Worm (Caenorhabditis elegans) whole organism, early embryonic: Measurements from ENCODE around the gene spe-51.

ENCODE experiments used
- B0310.2 ChIP-seq: sonication (generic microtip); optimal IDR thresholded peaks from 2 replicates; lab custom pipeline; 2016; ENCODE audit warnings: mild to moderate bottlenecking, missing genetic modification characterization, missing compliant biosample characterization
- F13C5.2 ChIP-seq: sonication (generic microtip); optimal IDR thresholded peaks from 2 replicates; lab custom pipeline; 2017; ENCODE audit warnings: mild to moderate bottlenecking, missing genetic modification characterization, inconsistent platforms, missing compliant biosample characterization
- aly-1 ChIP-seq: sonication (generic microtip); optimal IDR thresholded peaks from 2 replicates; lab custom pipeline; 2016; ENCODE audit warnings: missing genetic modification characterization, missing compliant biosample characterization
- ama-1 ChIP-seq: fragments of 150-350 bp; optimal IDR thresholded peaks from 2 replicates; lab custom pipeline; 2014
- ceh-13 ChIP-seq: fragments of 200-800 bp; sonication (Bioruptor generic); optimal IDR thresholded peaks from 2 replicates; lab custom pipeline; 2018; ENCODE audit warnings: mild to moderate bottlenecking, missing genetic modification characterization, missing compliant biosample characterization
- ceh-36 ChIP-seq: sonication (generic microtip); optimal IDR thresholded peaks from 2 replicates; lab custom pipeline; 2016; ENCODE audit warnings: missing genetic modification characterization, inconsistent platforms, missing compliant biosample characterization
- ets-7 ChIP-seq: sonication (generic microtip); optimal IDR thresholded peaks from 2 replicates; lab custom pipeline; 2016; ENCODE audit warnings: missing genotype, missing genetic modification characterization, missing compliant biosample characterization
- flt-1 ChIP-seq: fragments of 200-800 bp; sonication (Bioruptor generic); IDR thresholded peaks from 2 replicates; pipeline ENCODE4 v1.3.6; 2022; ENCODE audit warnings: missing genetic modification characterization, missing compliant biosample characterization
- hmbx-1 ChIP-seq: sonication (generic microtip); optimal IDR thresholded peaks from 2 replicates; lab custom pipeline; 2016; ENCODE audit warnings: mild to moderate bottlenecking, missing genetic modification characterization, missing compliant biosample characterization
- hmg-4 ChIP-seq: fragments of 200-800 bp; sonication (Bioruptor generic); optimal IDR thresholded peaks from 2 replicates; lab custom pipeline; 2018; ENCODE audit warnings: mild to moderate bottlenecking, missing genetic modification characterization, missing compliant biosample characterization
- hnd-1 ChIP-seq: sonication (generic microtip); optimal IDR thresholded peaks from 2 replicates; lab custom pipeline; 2016; ENCODE audit warnings: missing genetic modification characterization, missing compliant biosample characterization
- pes-1 ChIP-seq: fragments of 200-800 bp; sonication (Bioruptor generic); IDR thresholded peaks from 2 replicates; pipeline ENCODE4 v1.3.6; 2022; ENCODE audit warnings: missing genetic modification reagents, missing genetic modification characterization, missing compliant biosample characterization
- scrt-1 ChIP-seq: fragments of 200-800 bp; sonication (Bioruptor generic); IDR thresholded peaks from 2 replicates; pipeline ENCODE4 v1.3.6; 2022; ENCODE audit warnings: missing genetic modification characterization, missing compliant biosample characterization
- sea-1 ChIP-seq: fragments of 200-800 bp; sonication (Bioruptor generic); conservative IDR thresholded peaks from 2 replicates; pipeline ENCODE4 v1.3.6; 2022; ENCODE audit warnings: missing genetic modification characterization, missing compliant biosample characterization
- tbx-11 ChIP-seq: fragments of 200-800 bp; sonication (Bioruptor generic); IDR thresholded peaks from 2 replicates; pipeline ENCODE4 v1.3.6; 2022; ENCODE audit warnings: missing genetic modification characterization, missing compliant biosample characterization
- tbx-37 ChIP-seq: fragments of 200-800 bp; sonication (Bioruptor generic); conservative IDR thresholded peaks from 2 replicates; pipeline ENCODE4 v1.3.6; 2022; ENCODE audit warnings: missing genetic modification reagents, missing genetic modification characterization, missing compliant biosample characterization
- tra-4 ChIP-seq: sonication (generic microtip); optimal IDR thresholded peaks from 2 replicates; lab custom pipeline; 2017; ENCODE audit warnings: missing genetic modification characterization, missing compliant biosample characterization

Gene spe-51

DNA sequence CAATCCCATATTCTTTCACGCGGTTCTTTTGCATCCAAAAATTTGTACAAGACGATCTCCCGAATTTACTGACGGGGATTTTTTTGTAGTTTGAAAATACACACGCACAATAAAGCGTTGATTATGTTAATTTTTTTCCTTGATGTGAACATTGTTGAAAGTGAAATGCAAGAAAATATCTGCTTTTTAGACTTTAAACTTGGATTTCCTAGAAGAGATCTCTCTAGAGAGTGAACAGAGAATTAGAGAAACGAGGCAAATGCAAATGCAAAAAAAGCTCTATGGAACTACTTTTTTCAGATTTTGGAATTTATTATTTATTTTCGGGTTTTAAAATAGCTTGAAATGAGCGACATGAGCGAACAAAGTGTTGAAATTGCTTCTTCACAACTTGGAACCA lies 27.5 kb upstream of the spe-51 start, which contains the start of gene F29B9.1:
Gene F29B9.1 (plus strand): TSS at position 301 of the 400 bp plus-strand sequence.
- TF ChIP-seq sea-1 (GFP tag; lab: Robert Waterston, UW) = no peak
- no peak for TF ChIP-seq ceh-13 (GFP tag; lab: Kevin White, UChicago)
- TF ChIP-seq ets-7 (tag; lab: Kevin White, UChicago) = no peak
- TF ChIP-seq scrt-1 (GFP tag; lab: Robert Waterston, UW) = no peak
- no peak for TF ChIP-seq tbx-37 (GFP tag; lab: Robert Waterston, UW)
- TF ChIP-seq tra-4 = no peak
- TF ChIP-seq F13C5.2 (tag; lab: Kevin White, UChicago) = no peak
- no peak for TF ChIP-seq pes-1 (GFP tag; lab: Robert Waterston, UW)
- TF ChIP-seq B0310.2 (tag; lab: Kevin White, UChicago) = no peak
- no peak for TF ChIP-seq aly-1 (tag; lab: Kevin White, UChicago)
- no peak for TF ChIP-seq tbx-11 (GFP tag; lab: Robert Waterston, UW)
- TF ChIP-seq hmg-4 (GFP tag; lab: Kevin White, UChicago) = no peak
- no peak for TF ChIP-seq hnd-1 (tag; lab: Kevin White, UChicago)
- no peak for TF ChIP-seq ceh-36 (tag; lab: Kevin White, UChicago)
- TF ChIP-seq ama-1 (lab: Kevin White, UChicago) = no peak
- no peak for TF ChIP-seq hmbx-1
- no peak for TF ChIP-seq flt-1

- TF ChIP-seq scrt-1 (GFP tag; lab: Robert Waterston, UW) (no peak), ets-7 (tag; lab: Kevin White, UChicago) (no peak), flt-1 (no peak), tbx-37 (GFP tag; lab: Robert Waterston, UW) (no peak), hnd-1 (tag; lab: Kevin White, UChicago) (no peak), ama-1 (lab: Kevin White, UChicago) (no peak), F13C5.2 (tag; lab: Kevin White, UChicago) (no peak), ceh-36 (tag; lab: Kevin White, UChicago) (no peak), B0310.2 (tag; lab: Kevin White, UChicago) (no peak)
These were observed 25.2 kb upstream of the spe-51 start for ce11 chrIV:4667383-4667782.

DNA sequence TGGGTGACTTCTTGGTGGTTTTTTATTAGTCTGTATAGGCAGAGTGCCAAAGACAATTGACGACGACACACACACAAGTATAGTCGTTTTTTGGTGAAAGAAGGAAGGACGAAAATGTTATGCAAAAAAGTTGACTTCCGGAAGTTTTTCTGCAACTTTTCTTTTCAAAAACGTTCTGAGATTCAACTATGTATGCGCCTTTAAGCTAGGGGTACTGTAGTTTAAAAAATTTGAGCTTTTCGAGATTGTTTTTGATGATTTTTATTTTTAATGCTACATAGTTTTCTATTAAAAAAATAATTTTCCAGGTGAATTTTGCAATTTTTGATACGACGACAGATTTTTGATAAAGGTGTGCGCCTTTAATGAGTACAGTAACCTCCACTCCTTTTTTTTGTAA lies 24.7 kb upstream of the spe-51 start:
- TF ChIP-seq scrt-1 (GFP tag; lab: Robert Waterston, UW) (no peak), sea-1 (GFP tag; lab: Robert Waterston, UW) (no peak), aly-1 (tag; lab: Kevin White, UChicago) (no peak), ceh-13 (GFP tag; lab: Kevin White, UChicago) (no peak)

ce11 chrIV:4669242-4669641 lies 23.3 kb upstream of the spe-51 start, which contains the start of gene F29B9.12:
Gene F29B9.12, plus strand, starts transcription at chrIV:4669542.
- TF ChIP-seq hnd-1 (tag; lab: Kevin White, UChicago) = no peak
- no peak for TF ChIP-seq ceh-36 (tag; lab: Kevin White, UChicago)
- no peak for TF ChIP-seq ets-7 (tag; lab: Kevin White, UChicago)
- no peak for TF ChIP-seq flt-1
- TF ChIP-seq aly-1 (tag; lab: Kevin White, UChicago) = no peak

DNA sequence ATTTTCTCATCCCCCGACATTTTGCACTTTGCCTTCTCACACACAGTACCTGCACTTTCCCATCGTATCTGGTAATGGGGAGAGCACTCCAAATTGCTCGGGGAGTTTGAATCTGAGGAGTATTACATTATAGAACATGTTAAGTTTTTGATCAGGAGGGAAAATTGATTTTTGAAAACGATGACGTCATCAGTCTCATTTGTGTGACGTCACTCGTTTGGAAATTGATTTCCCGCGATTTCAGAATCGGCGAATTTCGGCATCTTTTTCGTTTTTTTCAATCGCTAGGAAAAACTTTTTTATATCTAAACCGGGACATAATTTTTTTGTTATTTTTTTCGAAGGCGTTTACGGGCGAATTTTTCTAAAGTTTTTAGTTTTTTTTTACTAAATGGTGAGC lies 19.2 kb upstream of the spe-51 start:
- TF ChIP-seq sea-1 (GFP tag; lab: Robert Waterston, UW) (no peak), tbx-11 (GFP tag; lab: Robert Waterston, UW) (no peak), ceh-13 (GFP tag; lab: Kevin White, UChicago) (no peak)

DNA sequence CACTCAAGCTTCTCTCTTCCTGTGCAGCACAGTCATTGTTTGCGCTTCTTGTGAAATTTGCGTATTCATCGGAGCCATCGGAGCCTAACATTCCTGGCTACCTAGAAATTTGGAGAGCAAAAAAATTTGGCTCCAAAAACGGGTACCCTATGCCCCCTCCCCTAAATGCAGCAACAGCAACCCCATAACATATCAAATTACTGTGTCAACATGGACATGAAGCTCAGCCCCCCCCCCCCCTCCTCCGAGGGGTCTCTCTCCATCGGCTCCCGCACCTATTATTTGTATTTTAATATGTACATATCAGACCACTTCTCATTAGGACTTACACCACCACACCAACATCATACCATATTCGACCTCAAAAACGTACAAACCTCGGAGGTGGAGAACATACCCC lies 18.2 kb upstream of the spe-51 start:
- no peak for TF ChIP-seq scrt-1 (GFP tag; lab: Robert Waterston, UW)
- no peak for TF ChIP-seq hmg-4 (GFP tag; lab: Kevin White, UChicago)
- no peak for TF ChIP-seq aly-1 (tag; lab: Kevin White, UChicago)
- no peak for TF ChIP-seq tbx-11 (GFP tag; lab: Robert Waterston, UW)
- no peak for TF ChIP-seq hmbx-1
- no peak for TF ChIP-seq ceh-13 (GFP tag; lab: Kevin White, UChicago)
- TF ChIP-seq B0310.2 (tag; lab: Kevin White, UChicago) = no peak
- no peak for TF ChIP-seq F13C5.2 (tag; lab: Kevin White, UChicago)
- no peak for TF ChIP-seq hnd-1 (tag; lab: Kevin White, UChicago)
- no peak for TF ChIP-seq ceh-36 (tag; lab: Kevin White, UChicago)
- no peak for TF ChIP-seq sea-1 (GFP tag; lab: Robert Waterston, UW)
- no peak for TF ChIP-seq ama-1 (lab: Kevin White, UChicago)

DNA sequence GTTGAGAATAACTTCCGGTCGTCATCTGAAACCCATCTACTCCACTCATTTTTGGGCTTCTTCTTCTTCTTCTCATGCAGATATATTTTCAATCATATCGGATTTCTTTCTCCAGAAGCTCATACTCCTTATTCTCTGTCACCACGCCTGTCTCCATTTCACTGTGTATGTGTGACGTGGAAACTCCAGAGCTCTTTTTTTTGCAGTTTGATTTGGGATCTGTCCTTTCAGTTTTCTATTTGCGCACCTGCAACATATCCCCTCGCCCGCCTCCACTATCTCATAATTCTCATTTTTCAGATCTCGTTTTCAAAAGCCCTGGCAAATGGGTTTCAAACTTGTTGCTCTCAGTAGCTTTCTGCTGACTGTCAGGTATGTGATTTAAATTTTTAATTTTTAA lies 13.8 kb upstream of the spe-51 start, which contains the start of gene kin-36:
Gene kin-36 (plus strand): TSS at position 301 of the 400 bp plus-strand sequence.
- TF ChIP-seq aly-1 (tag; lab: Kevin White, UChicago) (no peak), pes-1 (GFP tag; lab: Robert Waterston, UW) (no peak), ceh-36 (tag; lab: Kevin White, UChicago) (no peak), sea-1 (GFP tag; lab: Robert Waterston, UW) (no peak), tra-4 (no peak), hmbx-1 (no peak), hmg-4 (GFP tag; lab: Kevin White, UChicago) (no peak), ama-1 (lab: Kevin White, UChicago) (no peak), scrt-1 (GFP tag; lab: Robert Waterston, UW) (no peak), tbx-37 (GFP tag; lab: Robert Waterston, UW) (no peak), F13C5.2 (tag; lab: Kevin White, UChicago) (no peak), flt-1 (no peak), tbx-11 (GFP tag; lab: Robert Waterston, UW) (no peak), ceh-13 (GFP tag; lab: Kevin White, UChicago) (no peak), hnd-1 (tag; lab: Kevin White, UChicago) (no peak), B0310.2 (tag; lab: Kevin White, UChicago) (no peak), ets-7 (tag; lab: Kevin White, UChicago) (no peak)
